Worm (Caenorhabditis elegans) whole organism, L2 larva: ENCODE data around the gene cyp-23A1.

ENCODE experiments used
- F13H6.1 ChIP-seq: sonication (generic microtip); optimal IDR thresholded peaks from 2 replicates; lab custom pipeline; 2016; ENCODE audit warnings: missing genetic modification characterization, missing compliant biosample characterization
- Y55F3AM.14 ChIP-seq: fragments of 200-800 bp; sonication (Bioruptor generic); optimal IDR thresholded peaks from 2 replicates; lab custom pipeline; 2018; ENCODE audit warnings: mild to moderate bottlenecking, missing genetic modification characterization, missing compliant biosample characterization
- ZK546.5 ChIP-seq: sonication (generic microtip); optimal IDR thresholded peaks from 2 replicates; lab custom pipeline; 2017; ENCODE audit warnings: missing biosample characterization, missing genetic modification characterization
- alr-1 ChIP-seq: fragments of 150-350 bp; optimal IDR thresholded peaks from 2 replicates; lab custom pipeline; 2014; ENCODE audit warnings: missing biosample characterization, missing genetic modification characterization
- aly-2 ChIP-seq: fragments of 150-350 bp; optimal IDR thresholded peaks from 2 replicates; lab custom pipeline; 2014; ENCODE audit warnings: missing biosample characterization, missing genetic modification characterization
- ama-1 ChIP-seq: fragments of 150-350 bp; optimal IDR thresholded peaks from 2 replicates; lab custom pipeline; 2018; ENCODE audit warnings: inconsistent platforms
- ceh-82 ChIP-seq: fragments of 150-350 bp; optimal IDR thresholded peaks from 2 replicates; lab custom pipeline; 2014; ENCODE audit warnings: missing biosample characterization, missing genetic modification characterization
- dmd-4 ChIP-seq: sonication (generic microtip); optimal IDR thresholded peaks from 2 replicates; lab custom pipeline; 2017; ENCODE audit warnings: missing biosample characterization, missing genetic modification characterization
- elt-3 ChIP-seq: sonication (generic microtip); optimal IDR thresholded peaks from 2 replicates; lab custom pipeline; 2017; ENCODE audit warnings: missing biosample characterization, missing genetic modification characterization
- fos-1 ChIP-seq: fragments of 150-350 bp; optimal IDR thresholded peaks from 2 replicates; lab custom pipeline; 2014; ENCODE audit warnings: missing biosample characterization, missing genetic modification characterization
- lin-13 ChIP-seq: fragments of 150-350 bp; optimal IDR thresholded peaks from 2 replicates; lab custom pipeline; 2014; ENCODE audit warnings: missing biosample characterization, missing genetic modification reagents, missing genetic modification characterization
- lin-39 ChIP-seq: fragments of 150-350 bp; optimal IDR thresholded peaks from 2 replicates; lab custom pipeline; 2014; ENCODE audit warnings: missing biosample characterization, missing genetic modification reagents, missing genetic modification characterization
- lsy-2 ChIP-seq, 2 experiments: fragments of 150-350 bp in 1 of 2; sonication (generic microtip) in 1 of 2; optimal IDR thresholded peaks; 2 replicates each; lab custom pipeline; 2014 to 2017; ENCODE audit warnings: missing biosample characterization in 2 of 2, missing genetic modification characterization in 2 of 2
- mab-5 ChIP-seq: fragments of 150-350 bp; optimal IDR thresholded peaks from 2 replicates; lab custom pipeline; 2014; ENCODE audit warnings: missing biosample characterization, missing genetic modification characterization
- mdl-1 ChIP-seq, 2 experiments: fragments of 150-350 bp in 1 of 2; sonication (generic microtip) in 1 of 2; optimal IDR thresholded peaks; 2 replicates each; lab custom pipeline; 2017; ENCODE audit warnings: missing biosample characterization in 2 of 2, missing genetic modification characterization in 2 of 2
- nhr-21 ChIP-seq: fragments of 150-350 bp; optimal IDR thresholded peaks from 2 replicates; lab custom pipeline; 2014; ENCODE audit warnings: missing biosample characterization, missing genetic modification characterization
- nhr-23 ChIP-seq: fragments of 150-350 bp; optimal IDR thresholded peaks from 2 replicates; lab custom pipeline; 2014; ENCODE audit warnings: missing biosample characterization, missing genetic modification reagents, missing genetic modification characterization
- nhr-25 ChIP-seq: fragments of 150-350 bp; sonication (generic microtip); optimal IDR thresholded peaks from 3 replicates; lab custom pipeline; 2014; ENCODE audit warnings: missing biosample characterization, missing genetic modification characterization
- nhr-77 ChIP-seq: fragments of 150-350 bp; optimal IDR thresholded peaks from 2 replicates; lab custom pipeline; 2014; ENCODE audit warnings: missing biosample characterization, missing genetic modification characterization
- peb-1 ChIP-seq: fragments of 150-350 bp; optimal IDR thresholded peaks from 2 replicates; lab custom pipeline; 2014; ENCODE audit warnings: missing biosample characterization, missing genetic modification characterization
- sem-4 ChIP-seq: fragments of 150-350 bp; optimal IDR thresholded peaks from 2 replicates; lab custom pipeline; 2014; ENCODE audit warnings: missing biosample characterization, missing genetic modification reagents, missing genetic modification characterization
- sma-3 ChIP-seq: sonication (generic microtip); optimal IDR thresholded peaks from 2 replicates; lab custom pipeline; 2016; ENCODE audit warnings: missing genetic modification reagents, missing genetic modification characterization, missing compliant biosample characterization
- sma-9 ChIP-seq, 2 experiments: fragments of 150-350 bp in 1 of 2; sonication (generic microtip) in 1 of 2; optimal IDR thresholded peaks; 2 replicates each; lab custom pipeline; 2014 to 2016; ENCODE audit warnings: missing genetic modification characterization in 2 of 2, mild to moderate bottlenecking in 1 of 2, missing biosample characterization in 1 of 2, missing compliant biosample characterization in 1 of 2, missing genetic modification reagents in 1 of 2, moderate library complexity in 1 of 2
- unc-55 ChIP-seq: fragments of 150-350 bp; sonication (generic microtip); optimal IDR thresholded peaks from 3 replicates; lab custom pipeline; 2014; ENCODE audit warnings: missing biosample characterization, missing genetic modification reagents, missing genetic modification characterization
- ztf-11 ChIP-seq: sonication (generic microtip); optimal IDR thresholded peaks from 2 replicates; lab custom pipeline; 2017; ENCODE audit warnings: missing biosample characterization, missing genetic modification characterization

Gene cyp-23A1

DNA sequence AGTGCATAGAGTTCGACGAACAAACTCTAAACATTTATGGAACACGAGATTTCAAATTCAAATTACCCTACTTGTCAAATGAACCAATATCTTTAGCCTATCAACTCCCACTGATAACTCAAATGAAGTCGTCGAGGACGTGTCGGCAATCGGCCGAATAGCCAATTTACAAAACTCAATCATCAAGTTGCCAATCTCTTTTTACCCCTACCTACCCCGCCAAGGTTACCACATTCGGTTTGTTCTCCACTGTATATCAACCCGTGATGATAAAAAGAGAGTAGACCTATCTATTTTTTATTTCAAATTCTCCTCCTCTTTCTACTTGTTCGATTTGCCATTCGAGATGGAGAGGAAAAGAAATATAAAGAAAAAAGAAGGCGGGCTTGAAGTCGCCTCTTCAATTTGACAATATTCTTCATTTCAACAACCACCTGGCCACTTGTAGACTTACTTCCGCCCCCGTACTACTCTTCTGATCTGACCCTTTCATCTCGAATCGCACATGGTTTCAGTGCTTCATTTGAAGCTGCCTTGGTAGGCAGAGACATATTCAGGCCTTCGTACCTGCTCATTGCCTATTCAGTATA, 38.1 kb downstream of the cyp-23A1 start:
- TF ChIP-seq nhr-25 (tag; lab: Kevin White, UChicago) (peak; percentile 13), aly-2 (tag; lab: Kevin White, UChicago) (no peak), sma-3 (GFP tag; lab: Kevin White, UChicago) (peak; percentile 64)

DNA sequence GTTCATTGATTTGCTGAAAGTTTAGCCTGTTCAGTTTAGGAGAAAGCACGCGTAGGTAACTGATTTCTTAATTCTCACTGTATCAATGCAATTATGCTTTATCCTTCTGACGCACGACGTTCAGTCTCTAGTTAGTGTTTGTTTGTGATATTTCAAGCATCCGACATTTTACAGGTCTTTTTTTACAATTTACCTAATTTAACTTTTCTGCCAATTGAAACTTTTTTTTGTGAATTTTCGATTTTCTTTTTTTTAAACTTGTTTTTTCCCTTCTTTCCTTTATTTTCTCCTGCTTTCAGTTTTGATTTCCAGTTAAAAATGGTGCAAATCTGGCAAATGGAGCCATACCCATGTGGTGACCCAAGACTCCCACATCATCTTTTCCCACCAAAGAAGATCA, 38.8 kb downstream of the cyp-23A1 start, which contains the start of gene K07E1.1:
K07E1.1 (plus strand) TSS at position 301 of the 400 bp plus-strand sequence.
- TF ChIP-seq dmd-4 (tag; lab: Kevin White, UChicago) (no peak), ZK546.5 (no peak), unc-55 (GFP tag; lab: Kevin White, UChicago) (no peak), peb-1 (tag; lab: Kevin White, UChicago) (no peak), nhr-25 (tag; lab: Kevin White, UChicago) (no peak), lin-13 (GFP tag; lab: Kevin White, UChicago) (no peak), nhr-23 (tag; lab: Kevin White, UChicago) (no peak)

DNA sequence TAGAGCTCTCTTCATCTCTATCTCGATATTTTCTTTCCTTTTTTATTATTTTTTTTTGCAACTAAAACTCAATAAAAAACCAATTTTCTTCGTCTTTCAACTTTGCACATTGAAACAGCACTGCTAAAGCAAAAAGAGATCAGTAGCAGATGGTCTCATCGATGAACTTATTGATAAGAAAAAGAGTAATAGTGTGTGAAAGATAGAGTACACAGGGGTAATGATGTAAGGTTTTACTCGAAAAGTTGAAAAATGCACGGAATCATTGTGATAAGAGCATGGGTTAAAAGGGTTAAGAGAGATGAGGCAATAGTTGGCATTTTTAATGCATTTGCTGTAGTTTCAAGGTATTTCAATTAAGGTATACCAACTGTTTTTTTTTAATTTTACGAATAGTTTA, 40.1 kb downstream of the cyp-23A1 start:
- TF ChIP-seq sma-3 (GFP tag; lab: Kevin White, UChicago) (peak; percentile 37), fos-1 (tag; lab: Kevin White, UChicago) (peak; percentile 75), nhr-25 (tag; lab: Kevin White, UChicago) (peak; percentile 35), nhr-23 (tag; lab: Kevin White, UChicago) (no peak), sma-9 (GFP tag; optimal IDR thresholded peaks at IDR 0.05; lab: Kevin White, UChicago) (peak; percentile 69), sma-9 (tag; optimal IDR thresholded peaks at IDR 0.05; lab: Kevin White, UChicago) (no peak)

DNA sequence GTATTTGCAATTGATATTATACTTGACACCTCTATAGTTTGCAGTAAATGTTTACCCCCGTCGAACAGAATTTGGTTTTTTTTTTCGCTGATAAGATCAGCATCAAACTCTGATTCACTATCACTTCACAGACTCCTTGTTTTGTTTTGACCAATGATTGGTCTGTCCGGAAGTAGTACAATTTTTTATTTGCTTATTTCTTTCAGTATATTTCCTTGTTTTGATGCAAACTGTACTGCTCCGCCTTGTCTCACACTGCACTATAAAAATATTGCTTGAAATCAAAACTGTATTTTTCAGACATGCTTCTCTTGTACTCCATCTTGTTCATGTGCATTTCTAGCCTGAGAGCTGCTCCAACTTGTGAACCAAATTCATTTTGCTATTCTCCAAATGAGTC, 45.5 kb downstream of the cyp-23A1 start, which contains the start of gene M03A1.3:
M03A1.3 (plus strand) TSS at position 301 of the 400 bp plus-strand sequence.
- TF ChIP-seq elt-3 (tag; lab: Kevin White, UChicago): no peak
- TF ChIP-seq alr-1 (tag; lab: Kevin White, UChicago): no peak
- TF ChIP-seq ztf-11 (tag; lab: Kevin White, UChicago): no peak
- TF ChIP-seq F13H6.1 (tag; lab: Kevin White, UChicago): no peak
- TF ChIP-seq lin-13 (GFP tag; lab: Kevin White, UChicago): no peak
- TF ChIP-seq mab-5 (tag; lab: Kevin White, UChicago): no peak
- no peak for TF ChIP-seq nhr-23 (tag; lab: Kevin White, UChicago)
- no peak for TF ChIP-seq sma-9 (GFP tag; optimal IDR thresholded peaks at IDR 0.05; lab: Kevin White, UChicago)
- no peak for TF ChIP-seq sma-9 (tag; optimal IDR thresholded peaks at IDR 0.05; lab: Kevin White, UChicago)
- TF ChIP-seq aly-2 (tag; lab: Kevin White, UChicago): no peak
- TF ChIP-seq mdl-1 (tag; optimal IDR thresholded peaks at IDR 0.05; lab: Kevin White, UChicago): no peak
- TF ChIP-seq sem-4 (tag; lab: Kevin White, UChicago): no peak
- TF ChIP-seq ceh-82 (tag; lab: Kevin White, UChicago): no peak
- no peak for TF ChIP-seq ama-1 (lab: Kevin White, UChicago)
- TF ChIP-seq nhr-21 (tag; lab: Kevin White, UChicago): no peak
- no peak for TF ChIP-seq nhr-77 (tag; lab: Kevin White, UChicago)

DNA sequence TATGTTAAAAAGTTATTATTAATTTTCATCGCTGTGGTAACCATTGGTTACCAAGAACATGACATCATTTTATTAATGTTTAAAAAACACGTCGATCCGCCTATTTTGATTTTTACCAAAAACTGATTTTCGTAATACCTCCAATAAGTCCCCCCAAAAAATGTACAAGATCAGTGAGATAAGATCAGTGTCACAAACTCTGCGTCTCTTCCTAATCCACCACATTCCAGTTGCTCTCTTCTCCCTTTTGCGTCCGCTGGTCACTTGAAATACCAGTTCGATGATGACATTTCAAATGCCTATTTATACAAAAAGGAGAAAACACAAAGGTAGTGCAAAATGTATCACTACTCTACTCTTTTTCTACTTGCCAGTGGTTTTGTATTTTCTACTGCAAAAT, 48.1 kb downstream of the cyp-23A1 start, which contains the start of gene M03A1.8:
M03A1.8 (plus strand) TSS at position 269 of the 400 bp plus-strand sequence.
- TF ChIP-seq Y55F3AM.14 (no peak), nhr-21 (tag; lab: Kevin White, UChicago) (peak; percentile 37), aly-2 (tag; lab: Kevin White, UChicago) (no peak)
- TF ChIP-seq, all 48 proteins: peak for 1

DNA sequence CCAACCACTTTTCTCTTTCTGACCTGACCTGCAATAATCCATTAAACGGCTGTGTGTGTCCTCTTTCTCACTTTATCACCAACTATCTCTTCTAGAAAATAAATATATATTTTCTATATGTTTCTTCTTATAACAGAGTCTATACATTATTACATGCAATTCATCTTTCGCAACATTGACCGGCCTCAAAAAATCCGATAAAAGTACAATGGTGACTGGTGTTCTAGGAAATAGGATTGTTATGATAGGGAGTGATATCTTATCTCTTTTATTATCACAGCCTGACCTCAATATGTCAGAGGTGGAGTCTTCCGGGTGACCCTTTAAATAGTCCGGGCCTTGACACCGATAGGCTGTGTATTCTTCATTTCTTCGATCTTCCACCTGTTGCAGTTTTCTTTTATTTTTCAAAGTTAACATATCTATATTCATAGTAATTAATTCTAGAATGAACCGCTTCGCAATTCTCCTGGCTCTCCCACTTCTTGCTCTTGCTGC, 50.5 kb downstream of the cyp-23A1 start, which contains the start of gene dao-2:
dao-2 (plus strand) TSS at position 448 of the 498 bp plus-strand sequence.
- TF ChIP-seq nhr-21 (tag; lab: Kevin White, UChicago): peak; percentile 60
- TF ChIP-seq sma-9 (GFP tag; optimal IDR thresholded peaks at IDR 0.05; lab: Kevin White, UChicago): peak; percentile 2
- no peak for TF ChIP-seq sma-9 (tag; optimal IDR thresholded peaks at IDR 0.05; lab: Kevin White, UChicago)
- no peak for TF ChIP-seq nhr-77 (tag; lab: Kevin White, UChicago)
- peak in 1 of 2 experiments; percentile 5 for TF ChIP-seq lsy-2 (tag; optimal IDR thresholded peaks at IDR 0.05; lab: Kevin White, UChicago)
- peak; percentile 33 for TF ChIP-seq sma-3 (GFP tag; lab: Kevin White, UChicago)
- no peak for TF ChIP-seq lin-39 (tag; lab: Kevin White, UChicago)
